Fruit fly (Drosophila melanogaster) whole organism, embryonic: ENCODE measurements around the gene Hexo2.
A peak's percentile ranks its signal among the peaks of the same experiment; 100 is the strongest.

ENCODE experiments used
- Asciz ChIP-seq: fragments of 200-800 bp; sonication (Bioruptor generic); optimal IDR thresholded peaks from 2 replicates; lab custom pipeline; 2017; ENCODE audit warnings: missing biosample characterization, mild to moderate bottlenecking, missing genetic modification characterization, missing genetic modification reagents
- Atf3 ChIP-seq: fragments of 200-800 bp; sonication (Bioruptor generic); optimal IDR thresholded peaks from 3 replicates; lab custom pipeline; 2016; ENCODE audit warnings: missing biosample characterization, missing genetic modification characterization
- CG1024 ChIP-seq: fragments of 200-800 bp; sonication (Bioruptor generic); IDR thresholded peaks from 2 replicates; pipeline ENCODE4 v1.3.6; 2022; ENCODE audit warnings: missing biosample characterization, missing genetic modification characterization
- CG11247 ChIP-seq: fragments of 200-800 bp; sonication (Bioruptor generic); IDR thresholded peaks from 2 replicates; pipeline ENCODE4 v1.3.6; 2022; ENCODE audit warnings: missing biosample characterization, missing genetic modification characterization
- CG1233 ChIP-seq: fragments of 200-800 bp; sonication (Bioruptor generic); optimal IDR thresholded peaks from 4 replicates; lab custom pipeline; 2018; ENCODE audit warnings: missing biosample characterization, mild to moderate bottlenecking, missing genetic modification characterization
- CG14441 ChIP-seq: fragments of 200-800 bp; sonication (Bioruptor generic); IDR thresholded peaks from 2 replicates; pipeline ENCODE4 v1.3.6; 2022; ENCODE audit warnings: missing biosample characterization, missing genetic modification characterization
- CG15514 ChIP-seq: fragments of 200-800 bp; sonication (Bioruptor generic); optimal IDR thresholded peaks from 3 replicates; lab custom pipeline; 2017; ENCODE audit warnings: missing biosample characterization, missing genetic modification characterization, mild to moderate bottlenecking, moderate library complexity, missing genetic modification reagents
- CG1602 ChIP-seq: fragments of 200-800 bp; sonication (Bioruptor generic); optimal IDR thresholded peaks from 3 replicates; lab custom pipeline; 2016; ENCODE audit warnings: missing biosample characterization, missing genetic modification characterization
- CG17829 ChIP-seq: fragments of 200-800 bp; optimal IDR thresholded peaks from 2 replicates; lab custom pipeline; 2019; ENCODE audit warnings: missing biosample characterization, mild to moderate bottlenecking, missing genetic modification characterization, moderate library complexity
- CG1792 ChIP-seq: fragments of 200-800 bp; sonication (Bioruptor generic); optimal IDR thresholded peaks from 2 replicates; lab custom pipeline; 2016; ENCODE audit warnings: missing biosample characterization, missing genetic modification characterization
- CG2678 ChIP-seq: fragments of 200-800 bp; sonication (Bioruptor generic); optimal IDR thresholded peaks from 3 replicates; lab custom pipeline; 2019; ENCODE audit warnings: missing biosample characterization, mild to moderate bottlenecking, missing genetic modification characterization, moderate library complexity
- CG34376 ChIP-seq: fragments of 200-800 bp; sonication (Bioruptor generic); optimal IDR thresholded peaks from 2 replicates; lab custom pipeline; 2018; ENCODE audit warnings: missing biosample characterization, mild to moderate bottlenecking, missing genetic modification characterization
- CG3995 ChIP-seq: fragments of 200-800 bp; sonication (Bioruptor generic); optimal IDR thresholded peaks from 3 replicates; lab custom pipeline; 2016; ENCODE audit warnings: missing biosample characterization, missing genetic modification characterization
- CG4282 ChIP-seq: fragments of 200-800 bp; sonication (Bioruptor generic); optimal IDR thresholded peaks from 2 replicates; lab custom pipeline; 2016; ENCODE audit warnings: missing biosample characterization, missing genetic modification characterization
- CG4404 ChIP-seq: fragments of 200-800 bp; sonication (Bioruptor generic); IDR thresholded peaks from 2 replicates; pipeline ENCODE4 v1.3.6; 2022; ENCODE audit warnings: missing biosample characterization, missing genetic modification characterization
- CG5180 ChIP-seq: fragments of 200-800 bp; sonication (Bioruptor generic); optimal IDR thresholded peaks from 3 replicates; lab custom pipeline; 2017; ENCODE audit warnings: missing biosample characterization, missing genetic modification characterization, mild to moderate bottlenecking, moderate library complexity, missing genetic modification reagents
- CG6689 ChIP-seq: fragments of 200-800 bp; sonication (Bioruptor generic); IDR thresholded peaks from 2 replicates; pipeline ENCODE4 v1.3.6; 2022; ENCODE audit warnings: missing biosample characterization, missing genetic modification characterization
- CG7839 ChIP-seq: fragments of 200-800 bp; sonication (Bioruptor generic); optimal IDR thresholded peaks from 3 replicates; lab custom pipeline; 2018; ENCODE audit warnings: missing biosample characterization, mild to moderate bottlenecking, missing genetic modification characterization, moderate library complexity
- CG9817 ChIP-seq: fragments of 200-800 bp; sonication (Bioruptor generic); optimal IDR thresholded peaks from 2 replicates; lab custom pipeline; 2018; ENCODE audit warnings: missing biosample characterization, mild to moderate bottlenecking, missing genetic modification characterization, moderate library complexity
- Camta ChIP-seq: fragments of 200-800 bp; sonication (Bioruptor generic); optimal IDR thresholded peaks from 2 replicates; lab custom pipeline; 2016; ENCODE audit warnings: missing biosample characterization, missing genetic modification characterization
- Chrac-16 ChIP-seq: fragments of 200-800 bp; sonication (Bioruptor generic); optimal IDR thresholded peaks from 3 replicates; lab custom pipeline; 2016; ENCODE audit warnings: missing biosample characterization, missing genetic modification characterization
- Dref ChIP-seq: fragments of 200-800 bp; sonication (Bioruptor generic); IDR thresholded peaks from 2 replicates; pipeline ENCODE4 v1.3.6; 2022; ENCODE audit warnings: missing biosample characterization, missing genetic modification characterization
- E2f1 ChIP-seq: fragments of 200-800 bp; sonication (Bioruptor generic); IDR thresholded peaks from 2 replicates; pipeline ENCODE4 v1.3.6; 2022; ENCODE audit warnings: missing biosample characterization, missing genetic modification characterization
- Ets97D ChIP-seq: fragments of 200-800 bp; sonication (Bioruptor generic); optimal IDR thresholded peaks from 3 replicates; lab custom pipeline; 2016; ENCODE audit warnings: missing biosample characterization, missing genetic modification characterization
- H15 ChIP-seq: fragments of 200-800 bp; sonication (Bioruptor generic); IDR thresholded peaks from 3 replicates; pipeline ENCODE4 v1.3.6; 2022; ENCODE audit warnings: missing biosample characterization, missing genetic modification characterization
- Hr39 ChIP-seq: fragments of >200 bp; optimal IDR thresholded peaks from 2 replicates; lab custom pipeline; 2017
- Hsf ChIP-seq: fragments of 200-800 bp; sonication (Bioruptor generic); optimal IDR thresholded peaks from 3 replicates; lab custom pipeline; 2016; ENCODE audit warnings: missing biosample characterization, missing genetic modification characterization
- Mes4 ChIP-seq: fragments of 200-800 bp; sonication (Bioruptor generic); optimal IDR thresholded peaks from 2 replicates; lab custom pipeline; 2016; ENCODE audit warnings: missing biosample characterization, missing genetic modification characterization
- NC2α ChIP-seq: fragments of 200-800 bp; sonication (Bioruptor generic); optimal IDR thresholded peaks from 2 replicates; lab custom pipeline; 2016; ENCODE audit warnings: missing biosample characterization, missing genetic modification characterization
- ase ChIP-seq: fragments of 200-800 bp; sonication (Bioruptor generic); IDR thresholded peaks from 3 replicates; pipeline ENCODE4 v1.3.6; 2022; ENCODE audit warnings: missing biosample characterization, missing genetic modification characterization
- bsh ChIP-seq, 2 experiments: fragments of 200-800 bp; sonication (Bioruptor generic); optimal IDR thresholded peaks; 2 replicates each; lab custom pipeline; 2017 to 2018; ENCODE audit warnings: mild to moderate bottlenecking in 2 of 2, missing biosample characterization in 2 of 2, missing genetic modification characterization in 2 of 2, moderate library complexity in 1 of 2
- cato ChIP-seq: fragments of 200-800 bp; sonication (Bioruptor generic); optimal IDR thresholded peaks from 2 replicates; lab custom pipeline; 2016; ENCODE audit warnings: missing biosample characterization, missing genetic modification characterization, borderline replicate concordance
- chif ChIP-seq, 2 experiments: fragments of 200-800 bp; sonication (Bioruptor generic); optimal IDR thresholded peaks; 3 replicates each; lab custom pipeline; 2016; ENCODE audit warnings: missing biosample characterization in 2 of 2, missing genetic modification characterization in 2 of 2
- gem ChIP-seq: fragments of 200-800 bp; sonication (Bioruptor generic); optimal IDR thresholded peaks from 2 replicates; lab custom pipeline; 2019; ENCODE audit warnings: missing biosample characterization, mild to moderate bottlenecking, missing genetic modification characterization, moderate library complexity
- grau ChIP-seq: fragments of 200-800 bp; optimal IDR thresholded peaks from 3 replicates; lab custom pipeline; 2019; ENCODE audit warnings: missing biosample characterization, mild to moderate bottlenecking, missing genetic modification characterization, moderate library complexity
- gsb-n ChIP-seq: fragments of 200-800 bp; sonication (Bioruptor generic); optimal IDR thresholded peaks from 3 replicates; lab custom pipeline; 2018; ENCODE audit warnings: missing biosample characterization, mild to moderate bottlenecking, missing genetic modification characterization
- her ChIP-seq: fragments of 200-800 bp; sonication (Bioruptor generic); optimal IDR thresholded peaks from 2 replicates; lab custom pipeline; 2016; ENCODE audit warnings: missing biosample characterization, missing genetic modification characterization
- ken ChIP-seq: fragments of 200-800 bp; sonication (Bioruptor generic); IDR thresholded peaks from 3 replicates; pipeline ENCODE4 v1.3.6; 2022; ENCODE audit warnings: missing biosample characterization, missing genetic modification characterization
- peb ChIP-seq: fragments of 200-800 bp; sonication (Bioruptor generic); IDR thresholded peaks from 2 replicates; pipeline ENCODE4 v1.3.6; 2022; ENCODE audit warnings: missing biosample characterization, missing genetic modification characterization
- phol ChIP-seq: fragments of 200-800 bp; sonication (Bioruptor generic); optimal IDR thresholded peaks from 3 replicates; lab custom pipeline; 2018; ENCODE audit warnings: missing biosample characterization, mild to moderate bottlenecking, missing genetic modification characterization, moderate library complexity
- ranshi ChIP-seq: fragments of 200-800 bp; sonication (Bioruptor generic); IDR thresholded peaks from 2 replicates; pipeline ENCODE4 v1.3.6; 2022; ENCODE audit warnings: missing biosample characterization, missing genetic modification characterization
- sens-2 ChIP-seq: fragments of 200-800 bp; sonication (Bioruptor generic); IDR thresholded peaks from 2 replicates; pipeline ENCODE4 v1.3.6; 2022; ENCODE audit warnings: missing biosample characterization, missing genetic modification characterization
- sisA ChIP-seq: fragments of 200-800 bp; sonication (Bioruptor generic); IDR thresholded peaks from 2 replicates; pipeline ENCODE4 v1.3.6; 2022; ENCODE audit warnings: missing biosample characterization, missing genetic modification characterization
- so ChIP-seq: fragments of 200-800 bp; sonication (Bioruptor generic); IDR thresholded peaks from 3 replicates; pipeline ENCODE4 v1.3.6; 2022; ENCODE audit warnings: missing biosample characterization, missing genetic modification characterization
- sob ChIP-seq: fragments of 200-800 bp; sonication (Bioruptor generic); IDR thresholded peaks from 2 replicates; pipeline ENCODE4 v1.3.6; 2022; ENCODE audit warnings: missing biosample characterization, missing genetic modification characterization
- ssp ChIP-seq: fragments of 200-800 bp; sonication (Bioruptor generic); IDR thresholded peaks from 2 replicates; pipeline ENCODE4 v1.3.6; 2022; ENCODE audit warnings: missing biosample characterization, missing genetic modification characterization
- tio ChIP-seq: fragments of 200-800 bp; sonication (Bioruptor generic); optimal IDR thresholded peaks from 2 replicates; lab custom pipeline; 2017; ENCODE audit warnings: missing biosample characterization, missing genetic modification characterization, inconsistent platforms
- ttk ChIP-seq: fragments of 200-800 bp; sonication (Bioruptor generic); IDR thresholded peaks from 2 replicates; pipeline ENCODE4 v2.1.2; 2022; ENCODE audit warnings: missing biosample characterization, missing genetic modification characterization
- zfh1 ChIP-seq: fragments of 200-800 bp; sonication (Bioruptor generic); IDR thresholded peaks from 3 replicates; pipeline ENCODE4 v1.3.6; 2022; ENCODE audit warnings: missing biosample characterization, missing genetic modification characterization

Gene Hexo2

DNA sequence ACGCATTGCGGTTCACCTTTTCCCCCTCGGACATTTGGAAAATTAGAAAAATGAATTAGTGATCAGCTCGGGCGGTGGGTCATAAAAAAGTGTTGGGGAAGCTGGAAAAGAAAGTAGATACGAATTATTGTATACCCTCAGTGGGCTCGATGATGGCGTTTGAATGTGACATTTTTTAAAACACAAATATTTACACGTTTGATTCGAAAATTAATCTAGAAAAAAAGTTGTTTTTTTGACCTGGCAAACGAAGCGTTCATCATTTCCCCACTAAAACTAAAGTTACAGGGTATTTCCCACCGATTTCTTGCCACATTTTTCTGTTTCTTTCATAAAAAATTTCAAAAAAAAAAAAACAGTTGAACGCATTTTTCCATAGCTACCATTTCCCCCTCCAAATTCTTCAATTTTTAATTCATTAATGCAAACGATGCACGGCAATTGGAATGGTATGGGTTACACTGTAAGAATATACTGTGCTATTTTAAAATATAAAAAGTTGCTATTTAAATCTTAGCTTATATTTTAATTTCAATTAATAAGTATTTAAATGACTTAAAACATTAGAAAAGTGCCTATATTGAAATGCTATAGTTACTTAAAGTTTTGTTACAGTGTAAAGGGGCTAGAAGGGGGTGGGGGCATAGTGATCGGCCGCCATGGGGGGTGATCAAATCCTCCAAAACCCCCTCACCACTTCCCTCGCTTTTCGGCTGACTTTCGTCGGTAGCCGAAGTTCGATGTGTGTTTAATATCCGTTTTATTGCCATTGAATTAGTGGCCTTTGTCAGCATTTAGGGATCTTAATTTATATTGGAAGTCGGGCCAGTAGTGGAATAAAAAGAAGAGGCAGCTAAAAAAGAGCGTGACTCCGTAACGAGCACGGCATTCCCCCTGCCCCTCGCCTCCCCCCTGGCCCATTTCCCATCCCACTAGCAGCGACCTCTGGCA is 37.8 kb upstream of the Hexo2 start (continued):
- peak; percentile 19 for TF ChIP-seq Atf3
- peak; percentile 61 for TF ChIP-seq phol (tag; lab: Kevin White, UChicago)
- peak; percentile 28; the same call in 1 of the 3 replicates for TF ChIP-seq ase (GFP tag; lab: Robert Waterston, UW)
- TF ChIP-seq grau (tag; lab: Kevin White, UChicago), result peak; percentile 32
- peak; percentile 10 for TF ChIP-seq Camta (GFP tag; lab: Kevin White, UChicago)
- TF ChIP-seq bsh (GFP tag; optimal IDR thresholded peaks at IDR 0.05; lab: Kevin White, UChicago), result peak in 1 of 2 experiments; percentile 56
- no peak for TF ChIP-seq CG1233
- no peak for TF ChIP-seq CG5180
- peak; percentile 32 for TF ChIP-seq Hsf
- TF ChIP-seq Ets97D (GFP tag; lab: Kevin White, UChicago), result no peak
- TF ChIP-seq ken (GFP tag; lab: Robert Waterston, UW), result peak; percentile 76
- no peak for TF ChIP-seq CG34376 (GFP tag; lab: Kevin White, UChicago)
- TF ChIP-seq CG4404, result peak; percentile 70
- TF ChIP-seq tio (GFP tag; lab: Kevin White, UChicago), result peak; percentile 9
- peak; percentile 47 for TF ChIP-seq CG7839 (tag; lab: Kevin White, UChicago)
- no peak for TF ChIP-seq her (GFP tag; lab: Kevin White, UChicago)
- TF ChIP-seq cato (GFP tag; lab: Kevin White, UChicago), result no peak
- peak; percentile 51 for TF ChIP-seq E2f1 (GFP tag; lab: Robert Waterston, UW)
- peak; percentile 62 for TF ChIP-seq gem (tag; lab: Kevin White, UChicago)
- peak; percentile 14 for TF ChIP-seq CG1602 (GFP tag; lab: Kevin White, UChicago)
- no peak for TF ChIP-seq sens-2 (GFP tag; lab: Robert Waterston, UW)
- peak; percentile 27; the same call in 1 of the 2 replicates for TF ChIP-seq CG11247 (GFP tag; lab: Robert Waterston, UW)
- TF ChIP-seq gsb-n (tag; lab: Kevin White, UChicago), result peak; percentile 40
- peak in 1 of 2 experiments; percentile 58 for TF ChIP-seq chif (GFP tag; optimal IDR thresholded peaks at IDR 0.05; lab: Kevin White, UChicago)
- no peak for TF ChIP-seq NC2α (GFP tag; lab: Kevin White, UChicago)
- TF ChIP-seq ssp (GFP tag; lab: Robert Waterston, UW), result peak; percentile 32; the same call in 1 of the 2 replicates
- TF ChIP-seq CG1792 (GFP tag; lab: Kevin White, UChicago), result no peak
- TF ChIP-seq ranshi (GFP tag; lab: Robert Waterston, UW), result peak; percentile 44; the same call in 1 of the 2 replicates
- TF ChIP-seq peb (GFP tag; lab: Robert Waterston, UW), result peak; percentile 62
- TF ChIP-seq Mes4, result peak; percentile 31
- TF ChIP-seq CG14441 (GFP tag; lab: Robert Waterston, UW), result peak; percentile 27; the same call in 1 of the 2 replicates
- peak; percentile 42; the same call in 1 of the 2 replicates for TF ChIP-seq sob (GFP tag; lab: Robert Waterston, UW)
- TF ChIP-seq CG9817 (tag; lab: Kevin White, UChicago), result no peak
- TF ChIP-seq CG2678 (tag; lab: Kevin White, UChicago), result peak; percentile 40
- peak; percentile 57 for TF ChIP-seq ttk
- peak; percentile 68; the same call in 1 of the 2 replicates for TF ChIP-seq CG6689 (GFP tag; lab: Robert Waterston, UW)
- TF ChIP-seq CG3995, result no peak
- peak; percentile 55; the same call in 2 of the 3 replicates for TF ChIP-seq H15 (GFP tag; lab: Robert Waterston, UW)
- TF ChIP-seq CG17829 (tag; lab: Kevin White, UChicago), result peak; percentile 60
- no peak for TF ChIP-seq Chrac-16
- TF ChIP-seq so (GFP tag; lab: Robert Waterston, UW), result 0 out of 3 replicates have a peak, but pooled peaks have one; percentile 22
- TF ChIP-seq CG1024, result peak; percentile 64
- no peak for TF ChIP-seq Hr39 (lab: Kevin White, UChicago)
- TF ChIP-seq Dref (GFP tag; lab: Robert Waterston, UW), result no peak
- TF ChIP-seq CG15514, result no peak
- TF ChIP-seq sisA, result peak; percentile 65
- no peak for TF ChIP-seq CG4282 (GFP tag; lab: Kevin White, UChicago)
- no peak for TF ChIP-seq Asciz (GFP tag; lab: Kevin White, UChicago)
- TF ChIP-seq zfh1 (GFP tag; lab: Robert Waterston, UW), result peak; percentile 90
